Fruit fly (Drosophila melanogaster) whole organism, embryonic: ENCODE data around the gene CG31637.

Experiments used
- CG10979 ChIP-seq: fragments of 200-800 bp; sonication (Bioruptor generic); optimal IDR thresholded peaks from 2 replicates; lab custom pipeline; 2018; ENCODE audit warnings: missing biosample characterization, mild to moderate bottlenecking, missing genetic modification characterization, moderate library complexity
- CG11695 ChIP-seq: fragments of 200-800 bp; sonication (Bioruptor generic); IDR thresholded peaks from 3 replicates; pipeline ENCODE4 v1.3.6; 2022; ENCODE audit warnings: missing biosample characterization, missing genetic modification characterization
- CG12391 ChIP-seq: fragments of 200-800 bp; sonication (Bioruptor generic); optimal IDR thresholded peaks from 3 replicates; lab custom pipeline; 2018; ENCODE audit warnings: missing biosample characterization, mild to moderate bottlenecking, missing genetic modification characterization, moderate library complexity
- CG15269 ChIP-seq: fragments of 200-800 bp; sonication (Bioruptor generic); optimal IDR thresholded peaks from 2 replicates; lab custom pipeline; 2018; ENCODE audit warnings: missing biosample characterization, mild to moderate bottlenecking, missing genetic modification characterization, moderate library complexity
- CG1529 ChIP-seq: fragments of 200-800 bp; sonication (Bioruptor generic); optimal IDR thresholded peaks from 3 replicates; lab custom pipeline; 2018; ENCODE audit warnings: missing biosample characterization, missing genetic modification characterization
- CG2116 ChIP-seq: fragments of 200-800 bp; sonication (Bioruptor generic); optimal IDR thresholded peaks from 3 replicates; lab custom pipeline; 2018; ENCODE audit warnings: missing biosample characterization, mild to moderate bottlenecking, missing genetic modification characterization
- CG2120 ChIP-seq: fragments of 200-800 bp; sonication (Bioruptor generic); optimal IDR thresholded peaks from 3 replicates; lab custom pipeline; 2016; ENCODE audit warnings: missing biosample characterization, missing genetic modification characterization
- CG2712 ChIP-seq: fragments of 200-800 bp; optimal IDR thresholded peaks from 3 replicates; lab custom pipeline; 2019; ENCODE audit warnings: missing biosample characterization, mild to moderate bottlenecking, missing genetic modification characterization, moderate library complexity
- CG33213 ChIP-seq: fragments of 200-800 bp; sonication (Bioruptor generic); optimal IDR thresholded peaks from 3 replicates; lab custom pipeline; 2016; ENCODE audit warnings: missing biosample characterization, missing genetic modification characterization
- CG3995 ChIP-seq: fragments of 200-800 bp; sonication (Bioruptor generic); optimal IDR thresholded peaks from 3 replicates; lab custom pipeline; 2016; ENCODE audit warnings: missing biosample characterization, missing genetic modification characterization
- CG4707 ChIP-seq: fragments of 200-800 bp; sonication (Bioruptor generic); optimal IDR thresholded peaks from 2 replicates; lab custom pipeline; 2018; ENCODE audit warnings: missing biosample characterization, mild to moderate bottlenecking, missing genetic modification characterization, moderate library complexity
- CG8290 ChIP-seq, 3 experiments: fragments of 200-800 bp; sonication (Bioruptor generic); optimal IDR thresholded peaks; 2 replicates each; lab custom pipeline; 2016 to 2019; ENCODE audit warnings: missing biosample characterization in 3 of 3, missing genetic modification characterization in 3 of 3, mild to moderate bottlenecking in 2 of 3, moderate library complexity in 1 of 3
- Dad ChIP-seq: fragments of 200-800 bp; sonication (Bioruptor generic); optimal IDR thresholded peaks from 3 replicates; lab custom pipeline; 2016; ENCODE audit warnings: missing biosample characterization, missing genetic modification characterization
- Dbx ChIP-seq: fragments of 200-800 bp; sonication (Bioruptor generic); IDR thresholded peaks from 3 replicates; pipeline ENCODE4 v1.3.6; 2022; ENCODE audit warnings: missing biosample characterization, missing genetic modification characterization
- Deaf1 ChIP-seq: fragments of 200-800 bp; optimal IDR thresholded peaks from 3 replicates; lab custom pipeline; 2019; ENCODE audit warnings: missing biosample characterization, mild to moderate bottlenecking, missing genetic modification characterization, moderate library complexity
- Dp ChIP-seq: fragments of 200-800 bp; sonication (Bioruptor generic); optimal IDR thresholded peaks from 2 replicates; lab custom pipeline; 2018; ENCODE audit warnings: missing biosample characterization, mild to moderate bottlenecking, missing genetic modification characterization, moderate library complexity
- Eip74EF ChIP-seq, 2 experiments: fragments of 200-800 bp in 1 of 2; fragments of >200 bp in 1 of 2; sonication (Bioruptor generic) in 1 of 2; optimal IDR thresholded peaks; 2 replicates each; lab custom pipeline; 2017 to 2019; ENCODE audit warnings: missing biosample characterization in 2 of 2, missing genetic modification characterization in 2 of 2, mild to moderate bottlenecking in 1 of 2, moderate library complexity in 1 of 2
- Hr78 ChIP-seq, 2 experiments: fragments of 200-800 bp in 1 of 2; fragments of >200 bp in 1 of 2; sonication (Bioruptor generic) in 1 of 2; optimal IDR thresholded peaks; 2 replicates each; lab custom pipeline; 2017 to 2019; ENCODE audit warnings: missing biosample characterization in 2 of 2, missing genetic modification characterization in 2 of 2, mild to moderate bottlenecking in 1 of 2, moderate library complexity in 1 of 2
- Max ChIP-seq: fragments of 200-800 bp; sonication (Bioruptor generic); optimal IDR thresholded peaks from 2 replicates; lab custom pipeline; 2016; ENCODE audit warnings: missing biosample characterization, mild to moderate bottlenecking, missing genetic modification characterization
- Nf-YC ChIP-seq: fragments of 200-800 bp; optimal IDR thresholded peaks from 3 replicates; lab custom pipeline; 2019; ENCODE audit warnings: missing biosample characterization, mild to moderate bottlenecking, missing genetic modification characterization, moderate library complexity
- Opbp ChIP-seq: fragments of 200-800 bp; sonication (Bioruptor generic); IDR thresholded peaks from 3 replicates; pipeline ENCODE4 v1.3.6; 2022; ENCODE audit warnings: missing biosample characterization, missing genetic modification characterization; ENCODE audit not compliant: partially characterized antibody
- Sox100B ChIP-seq: fragments of 200-800 bp; sonication (Bioruptor generic); optimal IDR thresholded peaks from 3 replicates; lab custom pipeline; 2018; ENCODE audit warnings: missing biosample characterization, mild to moderate bottlenecking, missing genetic modification characterization
- Stat92E ChIP-seq, 3 experiments: fragments of >200 bp in 2 of 3; fragments of 200-800 bp in 1 of 3; sonication (Bioruptor generic) in 1 of 3; optimal IDR thresholded peaks; 2 replicates each; lab custom pipeline; 2017 to 2019; ENCODE audit warnings: missing biosample characterization in 3 of 3, missing genetic modification characterization in 3 of 3, mild to moderate bottlenecking in 1 of 3, moderate library complexity in 1 of 3
- Usf ChIP-seq: fragments of 200-800 bp; sonication (Bioruptor generic); optimal IDR thresholded peaks from 2 replicates; lab custom pipeline; 2017; ENCODE audit warnings: missing genotype, missing biosample characterization, missing genetic modification characterization
- ato ChIP-seq: fragments of 200-800 bp; sonication (Bioruptor generic); IDR thresholded peaks from 2 replicates; pipeline ENCODE4 v1.3.6; 2022; ENCODE audit warnings: missing biosample characterization, missing genetic modification characterization; ENCODE audit not compliant: partially characterized antibody
- chinmo ChIP-seq: fragments of 200-800 bp; sonication (Bioruptor generic); IDR thresholded peaks from 4 replicates; pipeline ENCODE4 v1.3.6; 2022; ENCODE audit warnings: missing biosample characterization, missing genetic modification characterization; ENCODE audit not compliant: partially characterized antibody
- ci ChIP-seq: fragments of 200-800 bp; sonication (Bioruptor generic); IDR thresholded peaks from 3 replicates; pipeline ENCODE4 v1.3.6; 2022; ENCODE audit warnings: missing biosample characterization, missing genetic modification characterization
- dan ChIP-seq: fragments of 200-800 bp; sonication (Bioruptor generic); IDR thresholded peaks from 2 replicates; pipeline ENCODE4 v1.3.6; 2022; ENCODE audit warnings: missing biosample characterization, missing genetic modification characterization
- grau ChIP-seq: fragments of 200-800 bp; optimal IDR thresholded peaks from 3 replicates; lab custom pipeline; 2019; ENCODE audit warnings: missing biosample characterization, mild to moderate bottlenecking, missing genetic modification characterization, moderate library complexity
- gro ChIP-seq: fragments of 200-800 bp; sonication (Bioruptor generic); optimal IDR thresholded peaks from 2 replicates; lab custom pipeline; 2016; ENCODE audit warnings: missing biosample characterization, missing genetic modification characterization
- kni ChIP-seq: fragments of 200-800 bp; sonication (Bioruptor generic); optimal IDR thresholded peaks from 3 replicates; lab custom pipeline; 2017; ENCODE audit warnings: mild to moderate bottlenecking, missing biosample characterization, missing genetic modification reagents, missing genetic modification characterization
- nerfin-2 ChIP-seq: fragments of 200-800 bp; sonication (Bioruptor generic); IDR thresholded peaks from 2 replicates; pipeline ENCODE4 v1.3.6; 2022; ENCODE audit warnings: missing biosample characterization, missing genetic modification characterization; ENCODE audit not compliant: partially characterized antibody
- pan ChIP-seq, 4 experiments: fragments of >200 bp in 3 of 4; fragments of 200-800 bp in 1 of 4; sonication (Bioruptor generic) in 1 of 4; optimal IDR thresholded peaks in 3 of 4; IDR thresholded peaks in 1 of 4; 2 replicates each; pipeline versions ENCODE4 v1.3.6 to Lab custom; 2017 to 2022; ENCODE audit warnings: missing biosample characterization in 2 of 4, missing genetic modification characterization in 2 of 4, mixed read lengths in 1 of 4
- phol ChIP-seq: fragments of 200-800 bp; sonication (Bioruptor generic); optimal IDR thresholded peaks from 3 replicates; lab custom pipeline; 2018; ENCODE audit warnings: missing biosample characterization, mild to moderate bottlenecking, missing genetic modification characterization, moderate library complexity
- row ChIP-seq: fragments of 200-800 bp; sonication (Bioruptor generic); IDR thresholded peaks from 3 replicates; pipeline ENCODE4 v1.3.6; 2022; ENCODE audit warnings: missing biosample characterization, missing genetic modification characterization
- sisA ChIP-seq: fragments of 200-800 bp; sonication (Bioruptor generic); IDR thresholded peaks from 2 replicates; pipeline ENCODE4 v1.3.6; 2022; ENCODE audit warnings: missing biosample characterization, missing genetic modification characterization
- sob ChIP-seq: fragments of 200-800 bp; sonication (Bioruptor generic); IDR thresholded peaks from 2 replicates; pipeline ENCODE4 v1.3.6; 2022; ENCODE audit warnings: missing biosample characterization, missing genetic modification characterization
- vnd ChIP-seq: fragments of 200-800 bp; sonication (Bioruptor generic); IDR thresholded peaks from 3 replicates; pipeline ENCODE4 v1.3.6; 2022; ENCODE audit warnings: missing biosample characterization, missing genetic modification characterization; ENCODE audit not compliant: partially characterized antibody

CG31637 gene

DNA sequence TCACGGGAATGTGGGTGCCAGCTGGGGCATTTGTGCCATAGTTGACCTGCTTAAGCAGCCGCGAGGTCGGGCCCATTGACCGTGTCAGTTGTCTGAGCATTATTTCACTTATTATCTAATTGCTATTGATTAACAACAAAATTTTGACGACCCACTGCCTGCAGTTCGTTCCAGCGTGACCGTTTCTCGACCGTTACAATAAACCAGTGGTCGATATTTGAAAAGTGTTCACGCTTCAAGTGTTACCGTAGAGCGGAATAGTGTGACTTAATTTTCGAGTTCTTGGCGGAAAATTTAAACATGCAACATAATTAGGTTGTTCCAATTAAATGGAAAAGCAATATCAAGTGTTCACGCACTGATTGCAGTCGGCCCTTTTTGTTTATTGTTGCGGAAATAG lies 30.9 kb upstream of the CG31637 start, which contains the start of gene HemK1 (continued):
- TF ChIP-seq Opbp (GFP tag; lab: Robert Waterston, UW) (peak; percentile 53; the same call in 1 of the 3 replicates), CG2120 (GFP tag; lab: Kevin White, UChicago) (no peak), CG2712 (tag; lab: Kevin White, UChicago) (peak; percentile 17), Eip74EF (GFP tag; optimal IDR thresholded peaks at IDR 0.05; lab: Kevin White, UChicago) (peak in 1 of 2 experiments; percentile 16), Sox100B (GFP tag; lab: Kevin White, UChicago) (no peak), Dp (GFP tag; lab: Kevin White, UChicago) (peak; percentile 98), CG12391 (tag; lab: Kevin White, UChicago) (peak; percentile 42), CG33213 (peak; percentile 75), sisA (GFP tag; lab: Robert Waterston, UW) (no peak), Dad (peak; percentile 21), CG4707 (GFP tag; lab: Kevin White, UChicago) (peak; percentile 5), chinmo (GFP tag; lab: Robert Waterston, UW) (peak; percentile 56; the same call in 1 of the 4 replicates), Deaf1 (tag; lab: Kevin White, UChicago) (peak; percentile 14), Dbx (GFP tag; lab: Robert Waterston, UW) (peak; percentile 36; the same call in 1 of the 3 replicates), gro (peak; percentile 40), CG8290 (GFP tag; optimal IDR thresholded peaks at IDR 0.05; lab: Kevin White, UChicago) (no peak), CG8290 (tag; optimal IDR thresholded peaks at IDR 0.05; lab: Kevin White, UChicago) (peak in 1 of 2 experiments; percentile 80), row (GFP tag; lab: Robert Waterston, UW) (peak; percentile 40; the same call in 1 of the 3 replicates), sob (GFP tag; lab: Robert Waterston, UW) (0 out of 2 replicates have a peak, but pooled peaks have one; percentile 23), vnd (GFP tag; lab: Robert Waterston, UW) (no peak), ci (0 out of 3 replicates have a peak, but pooled peaks have one; percentile 34), Hr78 (GFP tag; optimal IDR thresholded peaks at IDR 0.05; lab: Kevin White, UChicago) (no peak), ato (GFP tag; lab: Robert Waterston, UW) (0 out of 2 replicates have a peak, but pooled peaks have one; percentile 45), pan (optimal IDR thresholded peaks at IDR 0.05; lab: Kevin White, UChicago) (no peak), pan (GFP tag; optimal IDR thresholded peaks at IDR 0.05 in 1 of 2, IDR thresholded peaks at IDR 0.05 in 1 of 2) (no peak), CG2116 (GFP tag; lab: Kevin White, UChicago) (peak; percentile 42), Nf-YC (tag; lab: Kevin White, UChicago) (peak; percentile 17), grau (tag; lab: Kevin White, UChicago) (peak; percentile 21), CG1529 (GFP tag; lab: Kevin White, UChicago) (no peak), Usf (GFP tag; lab: Kevin White, UChicago) (no peak), CG10979 (tag; lab: Kevin White, UChicago) (peak; percentile 16), CG3995 (GFP tag; lab: Kevin White, UChicago) (peak; percentile 50)

DNA sequence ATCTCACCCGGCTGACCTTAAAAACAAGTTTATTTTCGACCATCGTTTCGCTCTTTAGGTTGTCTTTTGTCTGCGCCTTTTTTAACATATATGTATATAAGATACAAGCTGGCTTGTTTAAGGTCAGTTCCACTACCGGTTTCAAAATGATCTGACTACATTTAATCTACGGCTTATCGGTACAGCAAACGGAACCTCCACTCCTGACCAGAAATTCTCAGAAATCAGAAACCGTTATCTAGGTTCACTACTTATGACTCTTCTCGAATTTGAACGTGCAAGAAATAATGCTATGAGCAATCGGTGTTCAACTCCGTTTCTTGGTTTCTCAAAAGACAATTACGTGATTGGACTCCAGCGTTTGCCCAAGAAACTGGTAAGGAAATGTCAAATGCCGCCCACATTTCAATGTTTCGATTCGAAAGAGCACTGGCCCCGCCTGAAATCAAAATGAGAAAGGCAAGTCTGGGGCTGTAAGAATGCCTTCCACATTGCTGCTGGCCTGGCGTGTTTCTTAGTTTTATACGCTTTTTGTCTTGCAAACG lies 28.3 kb upstream of the CG31637 start:
- TF ChIP-seq phol (tag; lab: Kevin White, UChicago) (no peak), nerfin-2 (GFP tag; lab: Robert Waterston, UW) (0 out of 2 replicates have a peak, but pooled peaks have one; percentile 18), kni (GFP tag; lab: Kevin White, UChicago) (peak; percentile 20), Max (no peak), Eip74EF (GFP tag; optimal IDR thresholded peaks at IDR 0.05; lab: Kevin White, UChicago) (peak in 1 of 2 experiments; percentile 18), Hr78 (GFP tag; optimal IDR thresholded peaks at IDR 0.05; lab: Kevin White, UChicago) (peak in 1 of 2 experiments; percentile 28), CG11695 (GFP tag; lab: Robert Waterston, UW) (peak; percentile 55; the same call in 2 of the 3 replicates), dan (GFP tag; lab: Robert Waterston, UW) (no peak), Stat92E (GFP tag; optimal IDR thresholded peaks at IDR 0.05; lab: Kevin White, UChicago) (peak in 1 of 3 experiments; percentile 64), chinmo (GFP tag; lab: Robert Waterston, UW) (peak; percentile 45; the same call in 1 of the 4 replicates), CG15269 (peak; percentile 31)
- TF ChIP-seq, all 482 proteins: peak for 8
